Fruit fly (Drosophila melanogaster) whole organism, embryonic: ENCODE results near the gene CG8541.
A peak's percentile ranks its signal among the peaks of the same experiment; 100 is the strongest.

ENCODE experiments used
- Atf-2 ChIP-seq: fragments of 200-800 bp; sonication (Bioruptor generic); optimal IDR thresholded peaks from 2 replicates; lab custom pipeline; 2016; ENCODE audit warnings: missing biosample characterization, missing genetic modification characterization
- Bgb ChIP-seq: fragments of 200-800 bp; sonication (Bioruptor generic); IDR thresholded peaks from 2 replicates; pipeline ENCODE4 v1.3.6; 2022; ENCODE audit warnings: missing biosample characterization, missing genetic modification characterization; ENCODE audit not compliant: partially characterized antibody
- CG10431 ChIP-seq: fragments of 200-800 bp; sonication (Bioruptor generic); optimal IDR thresholded peaks from 3 replicates; lab custom pipeline; 2018; ENCODE audit warnings: missing biosample characterization, mild to moderate bottlenecking, missing genetic modification characterization
- CG12769 ChIP-seq: fragments of 200-800 bp; sonication (Bioruptor generic); optimal IDR thresholded peaks from 2 replicates; lab custom pipeline; 2019; ENCODE audit warnings: missing biosample characterization, mild to moderate bottlenecking, missing genetic modification characterization, moderate library complexity
- CG1602 ChIP-seq: fragments of 200-800 bp; sonication (Bioruptor generic); optimal IDR thresholded peaks from 3 replicates; lab custom pipeline; 2016; ENCODE audit warnings: missing biosample characterization, missing genetic modification characterization
- CG1603 ChIP-seq: fragments of 200-800 bp; sonication (Bioruptor generic); optimal IDR thresholded peaks from 2 replicates; lab custom pipeline; 2019; ENCODE audit warnings: missing biosample characterization, mild to moderate bottlenecking, missing genetic modification characterization, moderate library complexity
- CG16815 ChIP-seq: fragments of 200-800 bp; sonication (Bioruptor generic); optimal IDR thresholded peaks from 3 replicates; lab custom pipeline; 2017; ENCODE audit warnings: missing biosample characterization, mild to moderate bottlenecking, missing genetic modification characterization
- CG17568 ChIP-seq: fragments of 200-800 bp; sonication (Bioruptor generic); optimal IDR thresholded peaks from 2 replicates; lab custom pipeline; 2018; ENCODE audit warnings: missing biosample characterization, mild to moderate bottlenecking, missing genetic modification characterization, moderate library complexity
- CG18262 ChIP-seq: fragments of 200-800 bp; optimal IDR thresholded peaks from 3 replicates; lab custom pipeline; 2019; ENCODE audit warnings: missing biosample characterization, mild to moderate bottlenecking, missing genetic modification characterization, moderate library complexity
- CG2678 ChIP-seq: fragments of 200-800 bp; sonication (Bioruptor generic); optimal IDR thresholded peaks from 3 replicates; lab custom pipeline; 2019; ENCODE audit warnings: missing biosample characterization, mild to moderate bottlenecking, missing genetic modification characterization, moderate library complexity
- CG3065 ChIP-seq: fragments of 200-800 bp; sonication (Bioruptor generic); optimal IDR thresholded peaks from 2 replicates; lab custom pipeline; 2016; ENCODE audit warnings: missing biosample characterization, missing genetic modification characterization
- CG3995 ChIP-seq: fragments of 200-800 bp; sonication (Bioruptor generic); optimal IDR thresholded peaks from 3 replicates; lab custom pipeline; 2016; ENCODE audit warnings: missing biosample characterization, missing genetic modification characterization
- CG4404 ChIP-seq: fragments of 200-800 bp; sonication (Bioruptor generic); IDR thresholded peaks from 2 replicates; pipeline ENCODE4 v1.3.6; 2022; ENCODE audit warnings: missing biosample characterization, missing genetic modification characterization
- CG5180 ChIP-seq: fragments of 200-800 bp; sonication (Bioruptor generic); optimal IDR thresholded peaks from 3 replicates; lab custom pipeline; 2017; ENCODE audit warnings: missing biosample characterization, missing genetic modification characterization, mild to moderate bottlenecking, moderate library complexity, missing genetic modification reagents
- CG6765 ChIP-seq: fragments of 200-800 bp; sonication (Bioruptor generic); optimal IDR thresholded peaks from 3 replicates; lab custom pipeline; 2017; ENCODE audit warnings: missing biosample characterization, mild to moderate bottlenecking, missing genetic modification characterization
- CG8765 ChIP-seq: fragments of 200-800 bp; sonication (Bioruptor generic); IDR thresholded peaks from 2 replicates; pipeline ENCODE4 v1.3.6; 2022; ENCODE audit warnings: missing biosample characterization, missing genetic modification characterization
- Dll ChIP-seq: fragments of 200-800 bp; sonication (Bioruptor generic); IDR thresholded peaks from 4 replicates; pipeline ENCODE4 v1.3.6; 2022; ENCODE audit warnings: missing biosample characterization, missing genetic modification characterization; ENCODE audit not compliant: partially characterized antibody
- HLHmδ ChIP-seq: fragments of 200-800 bp; sonication (Bioruptor generic); optimal IDR thresholded peaks from 2 replicates; lab custom pipeline; 2018; ENCODE audit warnings: missing biosample characterization, mild to moderate bottlenecking, missing genetic modification characterization, moderate library complexity
- Lpt ChIP-seq: fragments of >200 bp; optimal IDR thresholded peaks from 2 replicates; lab custom pipeline; 2018; ENCODE audit warnings: missing biosample characterization, missing genetic modification characterization
- Neu2 ChIP-seq: fragments of 200-800 bp; sonication (Bioruptor generic); optimal IDR thresholded peaks from 3 replicates; lab custom pipeline; 2016; ENCODE audit warnings: missing biosample characterization, missing genetic modification characterization, borderline replicate concordance
- Pdp1 ChIP-seq, 2 experiments: fragments of 200-800 bp; sonication (Bioruptor generic); optimal IDR thresholded peaks; 3 replicates each; lab custom pipeline; 2016; ENCODE audit warnings: missing biosample characterization in 2 of 2, missing genetic modification characterization in 2 of 2, mild to moderate bottlenecking in 1 of 2, moderate library complexity in 1 of 2
- Scr ChIP-seq: fragments of 200-800 bp; sonication (Bioruptor generic); IDR thresholded peaks from 2 replicates; pipeline ENCODE4 v1.3.6; 2022; ENCODE audit warnings: missing biosample characterization, missing genetic modification characterization; ENCODE audit not compliant: partially characterized antibody
- ab ChIP-seq: fragments of 200-800 bp; sonication (Bioruptor generic); optimal IDR thresholded peaks from 2 replicates; lab custom pipeline; 2016; ENCODE audit warnings: missing biosample characterization, missing genetic modification characterization
- ato ChIP-seq: fragments of 200-800 bp; sonication (Bioruptor generic); IDR thresholded peaks from 2 replicates; pipeline ENCODE4 v1.3.6; 2022; ENCODE audit warnings: missing biosample characterization, missing genetic modification characterization; ENCODE audit not compliant: partially characterized antibody
- caup ChIP-seq: fragments of 200-800 bp; sonication (Bioruptor generic); optimal IDR thresholded peaks from 3 replicates; lab custom pipeline; 2017; ENCODE audit warnings: missing biosample characterization, mild to moderate bottlenecking, missing genetic modification characterization, moderate library complexity; ENCODE audit not compliant: severe bottlenecking
- cg ChIP-seq: fragments of 200-800 bp; sonication (Bioruptor generic); optimal IDR thresholded peaks from 3 replicates; lab custom pipeline; 2019; ENCODE audit warnings: missing biosample characterization, mild to moderate bottlenecking, missing genetic modification characterization, moderate library complexity
- chinmo ChIP-seq: fragments of 200-800 bp; sonication (Bioruptor generic); IDR thresholded peaks from 4 replicates; pipeline ENCODE4 v1.3.6; 2022; ENCODE audit warnings: missing biosample characterization, missing genetic modification characterization; ENCODE audit not compliant: partially characterized antibody
- dan ChIP-seq: fragments of 200-800 bp; sonication (Bioruptor generic); IDR thresholded peaks from 2 replicates; pipeline ENCODE4 v1.3.6; 2022; ENCODE audit warnings: missing biosample characterization, missing genetic modification characterization
- eyg ChIP-seq: fragments of 200-800 bp; sonication (Bioruptor generic); optimal IDR thresholded peaks from 3 replicates; lab custom pipeline; 2016; ENCODE audit warnings: missing biosample characterization, missing genetic modification characterization
- hkb ChIP-seq, 2 experiments: fragments of 200-800 bp in 1 of 2; fragments of >200 bp in 1 of 2; sonication (Bioruptor generic) in 1 of 2; IDR thresholded peaks in 1 of 2; optimal IDR thresholded peaks in 1 of 2; 2 replicates each; pipeline versions ENCODE4 v1.3.6 to Lab custom; 2017 to 2022; ENCODE audit warnings: missing biosample characterization in 1 of 2, missing genetic modification characterization in 1 of 2
- mirr ChIP-seq: fragments of 200-800 bp; sonication (Bioruptor generic); optimal IDR thresholded peaks from 3 replicates; lab custom pipeline; 2018; ENCODE audit warnings: missing biosample characterization, mild to moderate bottlenecking, missing genetic modification characterization
- phol ChIP-seq: fragments of 200-800 bp; sonication (Bioruptor generic); optimal IDR thresholded peaks from 3 replicates; lab custom pipeline; 2018; ENCODE audit warnings: missing biosample characterization, mild to moderate bottlenecking, missing genetic modification characterization, moderate library complexity
- prd ChIP-seq, 3 experiments: fragments of >200 bp in 2 of 3; fragments of 200-800 bp in 1 of 3; sonication (Bioruptor generic) in 1 of 3; optimal IDR thresholded peaks in 2 of 3; IDR thresholded peaks in 1 of 3; 2 replicates in 2 of 3; 3 replicates in 1 of 3; pipeline versions ENCODE4 v1.3.6 to Lab custom; 2017 to 2022; ENCODE audit warnings: missing biosample characterization in 1 of 3, missing genetic modification characterization in 1 of 3
- pzg ChIP-seq: fragments of 200-800 bp; sonication (Bioruptor generic); optimal IDR thresholded peaks from 3 replicates; lab custom pipeline; 2018; ENCODE audit warnings: missing biosample characterization, mild to moderate bottlenecking, missing genetic modification characterization, moderate library complexity
- sim ChIP-seq: fragments of 200-800 bp; sonication (Bioruptor generic); IDR thresholded peaks from 2 replicates; pipeline ENCODE4 v1.3.6; 2022; ENCODE audit warnings: missing biosample characterization, missing genetic modification characterization
- unc-4 ChIP-seq: fragments of 200-800 bp; sonication (Bioruptor generic); IDR thresholded peaks from 2 replicates; pipeline ENCODE4 v1.3.6; 2022; ENCODE audit warnings: missing biosample characterization, missing genetic modification characterization; ENCODE audit not compliant: partially characterized antibody
- vfl ChIP-seq: fragments of 200-800 bp; sonication (Bioruptor generic); optimal IDR thresholded peaks from 2 replicates; lab custom pipeline; 2016; ENCODE audit warnings: missing biosample characterization, missing genetic modification characterization

CG8541 gene

dm6 chr3L:7434715-7435653 lies 36.4 kb upstream of the CG8541 start, which contains the start of gene Rac2 (continued):
- TF ChIP-seq Scr (GFP tag; lab: Robert Waterston, UW), result peak; percentile 51
- no peak for TF ChIP-seq CG10431
- TF ChIP-seq mirr (GFP tag; lab: Kevin White, UChicago), result peak; percentile 48
- TF ChIP-seq chinmo (GFP tag; lab: Robert Waterston, UW), result peak; percentile 86; the same call in 2 of the 4 replicates
- 0 out of 2 replicates have a peak, but pooled peaks have one; percentile 24 for TF ChIP-seq CG4404
- TF ChIP-seq CG2678 (tag; lab: Kevin White, UChicago), result peak; percentile 24
- peak; percentile 9 for TF ChIP-seq ab (GFP tag; lab: Kevin White, UChicago)
- no peak; the same call in 1 of the 2 replicates for TF ChIP-seq unc-4 (GFP tag; lab: Robert Waterston, UW)
- TF ChIP-seq CG12769, result peak; percentile 52
- no peak for TF ChIP-seq Neu2 (GFP tag; lab: Kevin White, UChicago)
- peak; percentile 16 for TF ChIP-seq HLHmδ (GFP tag; lab: Kevin White, UChicago)
- no peak for TF ChIP-seq CG3995 (GFP tag; lab: Kevin White, UChicago)
- peak in 1 of 2 experiments; percentile 96 for TF ChIP-seq Pdp1 (GFP tag; optimal IDR thresholded peaks at IDR 0.05; lab: Kevin White, UChicago)
- no peak for TF ChIP-seq phol (tag; lab: Kevin White, UChicago)
- TF ChIP-seq hkb (optimal IDR thresholded peaks at IDR 0.05; lab: Kevin White, UChicago), result no peak
- peak; percentile 45 for TF ChIP-seq hkb (GFP tag; IDR thresholded peaks at IDR 0.05; lab: Robert Waterston, UW)
- TF ChIP-seq CG3065 (GFP tag; lab: Kevin White, UChicago), result no peak
- TF ChIP-seq CG6765 (GFP tag; lab: Kevin White, UChicago), result no peak
- TF ChIP-seq Bgb (GFP tag; lab: Robert Waterston, UW), result peak; percentile 36; the same call in 1 of the 2 replicates
- TF ChIP-seq CG8765 (GFP tag; lab: Robert Waterston, UW), result peak; percentile 26; the same call in 1 of the 2 replicates
- TF ChIP-seq CG1602 (GFP tag; lab: Kevin White, UChicago), result no peak
- TF ChIP-seq Dll (GFP tag; lab: Robert Waterston, UW), result peak; percentile 51; the same call in 2 of the 4 replicates
- TF ChIP-seq CG18262 (tag; lab: Kevin White, UChicago), result peak; percentile 11
- TF ChIP-seq caup, result peak; percentile 54
- TF ChIP-seq ato, result no peak
- peak; percentile 44; the same call in 1 of the 2 replicates for TF ChIP-seq sim (GFP tag; lab: Robert Waterston, UW)
- no peak for TF ChIP-seq Lpt (GFP tag; lab: Kevin White, UChicago)
- peak; percentile 1 for TF ChIP-seq CG1603 (tag; lab: Kevin White, UChicago)
- TF ChIP-seq prd (optimal IDR thresholded peaks at IDR 0.05; lab: Kevin White, UChicago), result no peak
- peak; percentile 33; the same call in 2 of the 3 replicates for TF ChIP-seq prd (GFP tag; IDR thresholded peaks at IDR 0.05; lab: Robert Waterston, UW)
- no peak for TF ChIP-seq Atf-2
- TF ChIP-seq CG5180 (GFP tag; lab: Kevin White, UChicago), result no peak
- TF ChIP-seq dan (GFP tag; lab: Robert Waterston, UW), result no peak
- TF ChIP-seq pzg (GFP tag; lab: Kevin White, UChicago), result no peak
- peak; percentile 77 for TF ChIP-seq cg (GFP tag; lab: Kevin White, UChicago)
- TF ChIP-seq CG16815 (GFP tag; lab: Kevin White, UChicago), result no peak
- TF ChIP-seq vfl (GFP tag; lab: Kevin White, UChicago), result no peak
- TF ChIP-seq eyg, result no peak
- peak; percentile 38 for TF ChIP-seq CG17568 (GFP tag; lab: Kevin White, UChicago)
